Worm (Caenorhabditis elegans): Measurements from ENCODE around the gene glo-3.

glo-3 gene

ce11 chrX:10521313-10521712 lies 12.2 kb upstream of the glo-3 start, which contains the start of gene F14F3.4:
Gene F14F3.4 (minus strand): TSS chrX:10521413.
- no peak for TF ChIP-seq lin-13 (tag; optimal IDR thresholded peaks at IDR 0.05)

ce11 chrX:10524483-10524948 lies 9.0 kb upstream of the glo-3 start, which contains the start of the genes mboa-7 and git-1:
Gene mboa-7 (minus strand): TSS chrX:10524565.
Gene git-1 (plus strand): TSS chrX:10524898.
- TF ChIP-seq elt-1 (tag; optimal IDR thresholded peaks at IDR 0.05; ENCODE audit: borderline replicate concordance, insufficient read depth) (no peak), hlh-1 (tag; optimal IDR thresholded peaks at IDR 0.05) (peak; percentile 66), unc-120 (tag; optimal IDR thresholded peaks at IDR 0.05; ENCODE audit: poor library complexity, severe bottlenecking) (peak; percentile 38), lin-13 (tag; optimal IDR thresholded peaks at IDR 0.05) (peak; percentile 76), mep-1 (tag; optimal IDR thresholded peaks at IDR 0.05) (peak; percentile 68), lsy-2 (tag; optimal IDR thresholded peaks at IDR 0.05) (peak; percentile 2), ces-1 (GFP tag; optimal IDR thresholded peaks at IDR 0.05) (peak; percentile 9), zip-8 (tag; optimal IDR thresholded peaks at IDR 0.05) (no peak), pha-4 (tag; optimal IDR thresholded peaks at IDR 0.05) (peak; percentile 37), mls-2 (tag; optimal IDR thresholded peaks at IDR 0.05) (peak; percentile 42), mab-5 (tag; optimal IDR thresholded peaks at IDR 0.05) (no peak), sem-2 (GFP tag; optimal IDR thresholded peaks at IDR 0.05) (no peak), M03D4.4 (tag; optimal IDR thresholded peaks at IDR 0.05) (peak; percentile 59), ham-2 (GFP tag; optimal IDR thresholded peaks at IDR 0.05) (no peak), lin-32 (GFP tag; optimal IDR thresholded peaks at IDR 0.05) (peak; percentile 49), nhr-76 (tag; optimal IDR thresholded peaks at IDR 0.05) (no peak), sptf-1 (tag; optimal IDR thresholded peaks at IDR 0.05) (peak; percentile 52)

ce11 chrX:10527414-10527813 lies 6.1 kb upstream of the glo-3 start:
- TF ChIP-seq snpc-4 (tag; optimal IDR thresholded peaks at IDR 0.05) (no peak), lin-32 (GFP tag; optimal IDR thresholded peaks at IDR 0.05) (no peak), mls-2 (tag; optimal IDR thresholded peaks at IDR 0.05) (no peak), lin-13 (tag; optimal IDR thresholded peaks at IDR 0.05) (no peak), cnd-1 (tag; optimal IDR thresholded peaks at IDR 0.05) (no peak), M03D4.4 (tag; optimal IDR thresholded peaks at IDR 0.05) (no peak), unc-120 (tag; optimal IDR thresholded peaks at IDR 0.05; ENCODE audit: poor library complexity, severe bottlenecking) (no peak), lsy-2 (tag; optimal IDR thresholded peaks at IDR 0.05) (no peak), elt-1 (tag; optimal IDR thresholded peaks at IDR 0.05; ENCODE audit: borderline replicate concordance, insufficient read depth) (no peak), nhr-2 (tag; optimal IDR thresholded peaks at IDR 0.05) (no peak)

ce11 chrX:10528993-10529392 lies 4.5 kb upstream of the glo-3 start, which contains the start of the genes F14F3.5 and slcf-1:
Gene F14F3.5 (minus strand): TSS chrX:10529226.
Gene slcf-1 (plus strand): TSS chrX:10529294.
- TF ChIP-seq M03D4.4 (tag; optimal IDR thresholded peaks at IDR 0.05) (no peak), zip-8 (tag; optimal IDR thresholded peaks at IDR 0.05) (no peak), nhr-237 (tag; optimal IDR thresholded peaks at IDR 0.05) (no peak), unc-39 (tag; optimal IDR thresholded peaks at IDR 0.05) (no peak), sem-2 (GFP tag; optimal IDR thresholded peaks at IDR 0.05) (no peak), ham-2 (GFP tag; optimal IDR thresholded peaks at IDR 0.05) (no peak), cnd-1 (tag; optimal IDR thresholded peaks at IDR 0.05) (no peak)

ce11 chrX:10532180-10532833 lies 1.2 kb upstream of the glo-3 start:
- no peak for TF ChIP-seq nhr-12 (tag; optimal IDR thresholded peaks at IDR 0.05)
- no peak for TF ChIP-seq lin-13 (tag; optimal IDR thresholded peaks at IDR 0.05)
- TF ChIP-seq ceh-83 (GFP tag; optimal IDR thresholded peaks at IDR 0.05): no peak
- TF ChIP-seq sem-2 (GFP tag; optimal IDR thresholded peaks at IDR 0.05): no peak
- no peak for TF ChIP-seq nhr-2 (tag; optimal IDR thresholded peaks at IDR 0.05)
- TF ChIP-seq zip-8 (tag; optimal IDR thresholded peaks at IDR 0.05): no peak
- no peak for TF ChIP-seq mep-1 (tag; optimal IDR thresholded peaks at IDR 0.05)
- no peak for TF ChIP-seq flh-1 (GFP tag; optimal IDR thresholded peaks at IDR 0.05)
- TF ChIP-seq bed-3 (GFP tag; optimal IDR thresholded peaks at IDR 0.05): no peak
- no peak for TF ChIP-seq blmp-1 (tag; optimal IDR thresholded peaks at IDR 0.05)
- TF ChIP-seq mab-5 (tag; optimal IDR thresholded peaks at IDR 0.05): no peak
- no peak for TF ChIP-seq nhr-28 (tag; optimal IDR thresholded peaks at IDR 0.05)
- TF ChIP-seq unc-39 (tag; optimal IDR thresholded peaks at IDR 0.05): no peak
- TF ChIP-seq drap-1 (GFP tag; optimal IDR thresholded peaks at IDR 0.05): no peak
- no peak for TF ChIP-seq elt-3 (tag; optimal IDR thresholded peaks at IDR 0.05)
- no peak for TF ChIP-seq unc-120 (tag; optimal IDR thresholded peaks at IDR 0.05; ENCODE audit: poor library complexity, severe bottlenecking)
- TF ChIP-seq ces-1 (GFP tag; optimal IDR thresholded peaks at IDR 0.05): no peak
- no peak for TF ChIP-seq lsy-2 (tag; optimal IDR thresholded peaks at IDR 0.05)
- TF ChIP-seq hlh-1 (tag; optimal IDR thresholded peaks at IDR 0.05): no peak

Measured in whole organism, mixed stage, embryonic.